Worm (Caenorhabditis elegans) whole organism, midembryonic: Measurements from ENCODE around the gene T07F8.1.

Source experiments
- med-1 ChIP-seq: sonication (generic microtip); optimal IDR thresholded peaks from 2 replicates; lab custom pipeline; 2017; ENCODE audit warnings: missing genetic modification characterization, mild to moderate bottlenecking, missing compliant biosample characterization, antibody characterized with exemption, missing genetic modification reagents; ENCODE audit not compliant: insufficient read depth
- ref-1 ChIP-seq: fragments of 200-800 bp; sonication (Bioruptor generic); conservative IDR thresholded peaks from 2 replicates; pipeline ENCODE4 v1.3.6; 2022; ENCODE audit warnings: missing genetic modification reagents, missing genetic modification characterization, missing compliant biosample characterization
- ztf-23 ChIP-seq: fragments of 200-800 bp; sonication (Bioruptor generic); IDR thresholded peaks from 2 replicates; pipeline ENCODE4 v1.3.6; 2022; ENCODE audit warnings: missing genetic modification reagents, missing genetic modification characterization, missing compliant biosample characterization

DNA sequence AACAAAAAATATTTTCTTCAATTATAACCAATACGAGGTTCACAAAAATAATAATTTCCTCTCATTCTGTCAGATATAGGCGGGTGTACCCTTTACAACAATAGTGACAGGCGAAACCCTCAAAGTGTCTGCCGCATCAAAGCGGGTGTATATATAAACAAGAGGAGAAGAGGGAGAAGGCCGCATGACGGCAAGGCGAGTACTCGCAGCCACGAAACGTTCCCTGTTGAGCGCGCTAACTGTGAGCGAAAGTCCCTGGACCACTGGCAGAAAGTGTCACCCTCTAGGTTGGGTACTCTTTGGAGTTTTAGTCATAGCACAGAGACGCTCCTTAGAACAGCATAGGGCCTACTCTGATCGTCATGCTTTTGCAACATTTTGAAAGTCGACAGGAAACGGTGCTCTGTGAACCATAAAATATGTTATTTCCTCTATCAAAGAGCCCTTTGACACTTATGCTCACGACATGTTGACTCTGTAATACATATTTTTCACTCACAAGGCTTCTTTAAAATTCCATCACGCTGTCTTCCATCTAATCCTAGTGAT lies 51.9 kb downstream of the T07F8.1 start, which contains the start of gene pcrg-1:
- TF ChIP-seq ztf-23 (peak; percentile 94), ref-1 (GFP tag; lab: Robert Waterston, UW) (peak; percentile 82), med-1 (GFP tag; lab: Kevin White, UChicago) (peak; percentile 61)
